Fruit fly (Drosophila melanogaster): ENCODE data around the gene unc79.

dm6 chr3R:19256477-19256876, 10.5 kb upstream of the unc79 start, which contains the start of gene CG14280:
- no peak for TF ChIP-seq CG8301 (tag; optimal IDR thresholded peaks at IDR 0.05)
- TF ChIP-seq D1 (tag; optimal IDR thresholded peaks at IDR 0.05): no peak
- TF ChIP-seq CG9948 (tag; optimal IDR thresholded peaks at IDR 0.05): no peak
- TF ChIP-seq EcR (GFP tag; optimal IDR thresholded peaks at IDR 0.05): no peak
- TF ChIP-seq CG34367 (tag; optimal IDR thresholded peaks at IDR 0.05): no peak
- TF ChIP-seq CG8159 (tag; optimal IDR thresholded peaks at IDR 0.05): no peak
- TF ChIP-seq fd96Ca (GFP tag; IDR thresholded peaks at IDR 0.05): no peak
